Worm (Caenorhabditis elegans): Measurements from ENCODE around the gene ZC204.17.

DNA sequence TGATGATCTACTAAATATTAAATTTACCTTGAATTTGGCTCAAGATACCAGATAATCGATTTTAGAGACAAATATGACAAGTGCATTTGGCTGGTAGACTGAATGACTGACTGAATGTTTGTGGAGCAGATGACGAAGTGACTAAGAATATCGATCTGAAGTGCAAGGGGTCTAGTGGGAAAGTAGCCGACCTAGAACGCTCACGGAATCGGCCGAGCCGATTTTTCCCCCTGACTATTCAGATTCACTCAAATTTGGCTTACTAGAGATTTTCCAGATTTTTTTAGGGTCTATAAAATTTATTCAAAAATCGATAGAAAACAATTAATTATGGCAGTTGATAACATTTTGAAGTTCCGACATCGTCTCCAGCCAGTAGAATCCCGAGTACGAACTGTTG lies 48.4 kb upstream of the ZC204.17 start, which contains the start of gene fbxc-26:
- TF ChIP-seq sptf-1 (tag; optimal IDR thresholded peaks at IDR 0.05) (no peak), sem-2 (GFP tag; optimal IDR thresholded peaks at IDR 0.05) (no peak)
